Worm (Caenorhabditis elegans): Measurements from ENCODE around the gene gpa-2.

- no peak for TF ChIP-seq sptf-1 (tag; optimal IDR thresholded peaks at IDR 0.05)
- no peak for TF ChIP-seq nhr-237 (tag; optimal IDR thresholded peaks at IDR 0.05)
- TF ChIP-seq mab-5 (tag; optimal IDR thresholded peaks at IDR 0.05) = no peak
- no peak for TF ChIP-seq tbx-8 (GFP tag; optimal IDR thresholded peaks at IDR 0.05)
These were observed 42.7 kb downstream of the gpa-2 start, which contains the start of gene vha-18 for ce11 chrV:8413432-8414021.

Measured in whole organism, mixed stage, embryonic.